Fruit fly (Drosophila melanogaster) S2 (cell line): ENCODE measurements around the gene GstD5.

ENCODE experiments used
- CG8478 ChIP-seq: fragments of >200 bp; optimal IDR thresholded peaks from 2 replicates; lab custom pipeline; 2018
- CTCF ChIP-seq, 2 experiments: fragments of >200 bp; optimal IDR thresholded peaks; 2 replicates each; lab custom pipeline; 2018

- TF ChIP-seq CTCF (optimal IDR thresholded peaks at IDR 0.05; lab: Kevin White, UChicago) (no peak), CG8478 (lab: Kevin White, UChicago) (no peak)
Observed at dm6 chr3R:12369135-12369792, 6.3 kb upstream of the GstD5 start, which contains the start of gene GstD1.
